Fruit fly (Drosophila melanogaster) whole organism, prepupa: ENCODE measurements around the gene CG12224.
A peak's percentile ranks its signal among the peaks of the same experiment; 100 is the strongest.

ENCODE experiments used
- CG10669 ChIP-seq: fragments of 200-800 bp; sonication (Bioruptor generic); optimal IDR thresholded peaks from 3 replicates; lab custom pipeline; 2018; ENCODE audit warnings: missing biosample characterization, mild to moderate bottlenecking, missing genetic modification characterization, moderate library complexity
- CG11294 ChIP-seq: fragments of 200-800 bp; sonication (Bioruptor generic); IDR thresholded peaks from 2 replicates; pipeline ENCODE4 v1.3.6; 2022; ENCODE audit warnings: missing biosample characterization, missing genetic modification characterization
- CG11902 ChIP-seq: fragments of 200-800 bp; sonication (Bioruptor generic); optimal IDR thresholded peaks from 3 replicates; lab custom pipeline; 2016; ENCODE audit warnings: missing biosample characterization, missing genetic modification characterization
- CG1621 ChIP-seq: fragments of 200-800 bp; sonication (Bioruptor generic); optimal IDR thresholded peaks from 3 replicates; lab custom pipeline; 2018; ENCODE audit warnings: missing biosample characterization, mild to moderate bottlenecking, missing genetic modification characterization
- CG16779 ChIP-seq: fragments of 200-800 bp; sonication (Bioruptor generic); optimal IDR thresholded peaks from 3 replicates; lab custom pipeline; 2017; ENCODE audit warnings: missing biosample characterization, mild to moderate bottlenecking, missing genetic modification characterization
- CG3032 ChIP-seq: fragments of 200-800 bp; optimal IDR thresholded peaks from 2 replicates; lab custom pipeline; 2019; ENCODE audit warnings: missing biosample characterization, mild to moderate bottlenecking, missing genetic modification characterization, moderate library complexity
- CG31627 ChIP-seq: fragments of 200-800 bp; sonication (Bioruptor generic); optimal IDR thresholded peaks from 3 replicates; lab custom pipeline; 2016; ENCODE audit warnings: missing biosample characterization, missing genetic modification characterization
- CG32006 ChIP-seq: fragments of 200-800 bp; sonication (Bioruptor generic); optimal IDR thresholded peaks from 3 replicates; lab custom pipeline; 2017; ENCODE audit warnings: missing biosample characterization, mild to moderate bottlenecking, missing genetic modification characterization
- CG34406 ChIP-seq: fragments of 200-800 bp; sonication (Bioruptor generic); optimal IDR thresholded peaks from 3 replicates; lab custom pipeline; 2016; ENCODE audit warnings: missing biosample characterization, missing genetic modification characterization
- CG3919 ChIP-seq: fragments of 200-800 bp; sonication (Bioruptor generic); optimal IDR thresholded peaks from 3 replicates; lab custom pipeline; 2016; ENCODE audit warnings: missing biosample characterization, missing genetic modification characterization
- CG4318 ChIP-seq: fragments of 200-800 bp; sonication (Bioruptor generic); optimal IDR thresholded peaks from 3 replicates; lab custom pipeline; 2017; ENCODE audit warnings: missing biosample characterization, mild to moderate bottlenecking, missing genetic modification characterization
- CG6163 ChIP-seq: fragments of 200-800 bp; sonication (Bioruptor generic); IDR thresholded peaks from 3 replicates; pipeline ENCODE4 v1.3.6; 2022; ENCODE audit warnings: missing biosample characterization, missing genetic modification characterization
- CG6276 ChIP-seq: fragments of 200-800 bp; sonication (Bioruptor generic); optimal IDR thresholded peaks from 2 replicates; lab custom pipeline; 2017; ENCODE audit warnings: missing biosample characterization, mild to moderate bottlenecking, missing genetic modification characterization
- CG6792 ChIP-seq: fragments of 200-800 bp; sonication (Bioruptor generic); optimal IDR thresholded peaks from 3 replicates; lab custom pipeline; 2016; ENCODE audit warnings: missing biosample characterization, missing genetic modification characterization
- CG6854 ChIP-seq: fragments of 200-800 bp; sonication (Bioruptor generic); optimal IDR thresholded peaks from 2 replicates; lab custom pipeline; 2017; ENCODE audit warnings: missing biosample characterization, mild to moderate bottlenecking, missing genetic modification characterization
- CG7368 ChIP-seq: fragments of 200-800 bp; sonication (Bioruptor generic); optimal IDR thresholded peaks from 3 replicates; lab custom pipeline; 2016; ENCODE audit warnings: missing biosample characterization, missing genetic modification characterization
- CG8119 ChIP-seq: fragments of 200-800 bp; sonication (Bioruptor generic); IDR thresholded peaks from 3 replicates; pipeline ENCODE4 v1.3.6; 2022; ENCODE audit warnings: missing biosample characterization, missing genetic modification characterization
- CG8319 ChIP-seq: fragments of 200-800 bp; sonication (Bioruptor generic); optimal IDR thresholded peaks from 3 replicates; lab custom pipeline; 2016; ENCODE audit warnings: missing biosample characterization, missing genetic modification characterization
- CG9139 ChIP-seq: fragments of 200-800 bp; sonication (Bioruptor generic); optimal IDR thresholded peaks from 3 replicates; lab custom pipeline; 2017; ENCODE audit warnings: missing biosample characterization, mild to moderate bottlenecking, missing genetic modification characterization
- Eip75B ChIP-seq: fragments of 200-800 bp; sonication (Bioruptor generic); optimal IDR thresholded peaks from 3 replicates; lab custom pipeline; 2016; ENCODE audit warnings: missing biosample characterization, missing genetic modification characterization
- Eip93F ChIP-seq: fragments of 200-800 bp; sonication (Bioruptor generic); optimal IDR thresholded peaks from 2 replicates; lab custom pipeline; 2016; ENCODE audit warnings: missing biosample characterization, mild to moderate bottlenecking, missing genetic modification characterization
- Ets21C ChIP-seq: fragments of 200-800 bp; sonication (Bioruptor generic); optimal IDR thresholded peaks from 3 replicates; lab custom pipeline; 2016; ENCODE audit warnings: missing biosample characterization, missing genetic modification characterization
- Hr38 ChIP-seq: sonication (Bioruptor generic); optimal IDR thresholded peaks from 2 replicates; lab custom pipeline; 2016; ENCODE audit warnings: missing biosample characterization, missing genetic modification characterization
- Hr39 ChIP-seq: fragments of 200-800 bp; sonication (Bioruptor generic); optimal IDR thresholded peaks from 2 replicates; lab custom pipeline; 2016; ENCODE audit warnings: missing biosample characterization, missing genetic modification characterization
- Hr4 ChIP-seq: fragments of 200-800 bp; sonication (Bioruptor generic); optimal IDR thresholded peaks from 3 replicates; lab custom pipeline; 2016; ENCODE audit warnings: missing biosample characterization, missing genetic modification characterization
- OdsH ChIP-seq: fragments of 200-800 bp; sonication (Bioruptor generic); optimal IDR thresholded peaks from 3 replicates; lab custom pipeline; 2016; ENCODE audit warnings: missing biosample characterization, missing genetic modification characterization
- Smox ChIP-seq: fragments of 200-800 bp; sonication (Bioruptor generic); optimal IDR thresholded peaks from 3 replicates; lab custom pipeline; 2016; ENCODE audit warnings: missing biosample characterization, missing genetic modification characterization
- Sox102F ChIP-seq: fragments of 200-800 bp; sonication (Bioruptor generic); optimal IDR thresholded peaks from 2 replicates; lab custom pipeline; 2016; ENCODE audit warnings: missing biosample characterization, mild to moderate bottlenecking, missing genetic modification characterization
- Sox14 ChIP-seq: fragments of 200-800 bp; sonication (Bioruptor generic); optimal IDR thresholded peaks from 3 replicates; lab custom pipeline; 2016; ENCODE audit warnings: missing biosample characterization, missing genetic modification characterization
- Sox15 ChIP-seq: fragments of 200-800 bp; sonication (Bioruptor generic); optimal IDR thresholded peaks from 3 replicates; lab custom pipeline; 2016; ENCODE audit warnings: missing biosample characterization, missing genetic modification characterization
- achi ChIP-seq: fragments of 200-800 bp; sonication (Bioruptor generic); optimal IDR thresholded peaks from 3 replicates; lab custom pipeline; 2016; ENCODE audit warnings: missing biosample characterization, missing genetic modification characterization
- acj6 ChIP-seq: fragments of 200-800 bp; sonication (Bioruptor generic); optimal IDR thresholded peaks from 3 replicates; lab custom pipeline; 2016; ENCODE audit warnings: missing biosample characterization, missing genetic modification characterization
- cyc ChIP-seq: fragments of 200-800 bp; sonication (Bioruptor generic); optimal IDR thresholded peaks from 3 replicates; lab custom pipeline; 2016; ENCODE audit warnings: missing biosample characterization, missing genetic modification characterization
- dsx ChIP-seq: fragments of 200-800 bp; optimal IDR thresholded peaks from 3 replicates; lab custom pipeline; 2019; ENCODE audit warnings: missing biosample characterization, mild to moderate bottlenecking, missing genetic modification characterization, moderate library complexity; ENCODE audit not compliant: poor library complexity, severe bottlenecking
- esn ChIP-seq: fragments of 200-800 bp; sonication (Bioruptor generic); optimal IDR thresholded peaks from 2 replicates; lab custom pipeline; 2016; ENCODE audit warnings: missing biosample characterization, mild to moderate bottlenecking, missing genetic modification characterization, moderate library complexity
- fd59A ChIP-seq: fragments of 200-800 bp; sonication (Bioruptor generic); optimal IDR thresholded peaks from 2 replicates; lab custom pipeline; 2017; ENCODE audit warnings: missing biosample characterization, mild to moderate bottlenecking, missing genetic modification characterization, missing genetic modification reagents
- fd85E ChIP-seq: fragments of 200-800 bp; sonication (Bioruptor generic); optimal IDR thresholded peaks from 3 replicates; lab custom pipeline; 2016; ENCODE audit warnings: missing biosample characterization, missing genetic modification characterization
- fkh ChIP-seq: fragments of 200-800 bp; sonication (Bioruptor generic); optimal IDR thresholded peaks from 3 replicates; lab custom pipeline; 2017; ENCODE audit warnings: missing biosample characterization, mild to moderate bottlenecking, missing genetic modification characterization, moderate library complexity
- pdm3 ChIP-seq: fragments of 200-800 bp; sonication (Bioruptor generic); optimal IDR thresholded peaks from 3 replicates; lab custom pipeline; 2016; ENCODE audit warnings: missing biosample characterization, missing genetic modification characterization
- salr ChIP-seq, 2 experiments: fragments of 200-800 bp; sonication (Bioruptor generic); optimal IDR thresholded peaks; 3 replicates each; lab custom pipeline; 2016 to 2018; ENCODE audit warnings: missing biosample characterization in 2 of 2, missing genetic modification characterization in 2 of 2, mild to moderate bottlenecking in 1 of 2
- ss ChIP-seq, 2 experiments: fragments of 200-800 bp; sonication (Bioruptor generic); optimal IDR thresholded peaks; 2 replicates in 1 of 2; 3 replicates in 1 of 2; lab custom pipeline; 2017 to 2018; ENCODE audit warnings: mild to moderate bottlenecking in 2 of 2, missing biosample characterization in 2 of 2, missing genetic modification characterization in 2 of 2, moderate library complexity in 1 of 2
- svp ChIP-seq: fragments of 200-800 bp; sonication (Bioruptor generic); peaks from one replicate; lab custom pipeline; 2016; ENCODE audit warnings: missing biosample characterization, missing genetic modification characterization
- topi ChIP-seq: fragments of 200-800 bp; sonication (Bioruptor generic); optimal IDR thresholded peaks from 3 replicates; lab custom pipeline; 2016; ENCODE audit warnings: missing biosample characterization, missing genetic modification characterization
- vri ChIP-seq: fragments of 200-800 bp; sonication (Bioruptor generic); optimal IDR thresholded peaks from 3 replicates; lab custom pipeline; 2016; ENCODE audit warnings: missing biosample characterization, mild to moderate bottlenecking, missing genetic modification characterization

Gene CG12224

DNA sequence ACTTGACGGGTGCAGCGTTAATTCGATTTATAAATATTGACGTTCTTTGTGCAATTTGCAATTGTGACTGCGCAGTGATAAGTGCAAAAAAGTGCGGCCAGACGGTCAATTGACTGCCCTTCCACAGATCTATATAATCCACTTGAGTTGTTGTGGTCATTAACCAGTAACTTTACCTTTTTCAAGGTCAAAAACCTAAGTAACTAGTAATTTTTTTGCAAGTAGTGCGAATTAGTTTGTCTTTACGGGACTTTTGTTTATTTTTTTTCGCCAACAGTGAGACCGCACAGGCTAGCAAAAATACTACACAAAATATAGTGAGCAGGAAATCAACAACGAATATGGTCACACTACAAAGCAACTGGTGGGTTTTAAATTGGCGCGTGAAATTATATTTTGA lies 7.2 kb downstream of the CG12224 start, which contains the start of gene Tango9 (continued):
- TF ChIP-seq salr (GFP tag; optimal IDR thresholded peaks at IDR 0.05; lab: Kevin White, UChicago) (no peak), CG31627 (GFP tag; lab: Kevin White, UChicago) (peak; percentile 59), fd59A (GFP tag; lab: Kevin White, UChicago) (no peak), Sox102F (GFP tag; lab: Kevin White, UChicago) (peak; percentile 37), Smox (GFP tag; lab: Kevin White, UChicago) (no peak), Sox14 (peak; percentile 80), CG4318 (GFP tag; lab: Kevin White, UChicago) (no peak), CG32006 (GFP tag; lab: Kevin White, UChicago) (no peak), CG8319 (GFP tag; lab: Kevin White, UChicago) (no peak), vri (GFP tag; lab: Kevin White, UChicago) (peak; percentile 29), Hr4 (GFP tag; lab: Kevin White, UChicago) (peak; percentile 6), pdm3 (GFP tag; lab: Kevin White, UChicago) (peak; percentile 31), CG11294 (GFP tag; lab: Robert Waterston, UW) (no peak), topi (peak; percentile 55), Eip75B (GFP tag; lab: Kevin White, UChicago) (peak; percentile 43), fd85E (GFP tag; lab: Kevin White, UChicago) (no peak), CG3032 (tag; lab: Kevin White, UChicago) (peak; percentile 21), CG6163 (GFP tag; lab: Robert Waterston, UW) (peak; percentile 63; the same call in 2 of the 3 replicates), CG7368 (GFP tag; lab: Kevin White, UChicago) (peak; percentile 38), Sox15 (GFP tag; lab: Kevin White, UChicago) (no peak), Ets21C (no peak), CG6276 (GFP tag; lab: Kevin White, UChicago) (no peak)

DNA sequence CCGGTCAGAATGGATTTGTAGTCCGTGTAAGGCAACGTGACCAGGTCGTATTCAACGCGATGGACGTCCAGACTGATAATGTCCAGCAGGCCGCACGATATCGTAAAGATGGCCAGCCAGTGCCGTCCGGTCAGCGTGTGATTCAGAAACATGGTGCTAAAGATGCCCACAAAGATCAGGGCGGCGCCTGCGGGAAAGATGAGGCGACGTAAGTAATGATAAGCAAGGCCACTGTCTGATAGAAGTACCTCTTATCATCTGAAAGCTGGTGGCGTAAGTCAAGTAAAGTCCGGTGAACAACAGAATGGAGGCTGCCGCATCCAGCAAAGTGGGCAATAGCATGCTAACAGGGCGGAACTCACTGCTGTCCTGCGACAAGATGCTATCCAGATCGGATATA lies 8.0 kb downstream of the CG12224 start:
- TF ChIP-seq acj6 (GFP tag; lab: Kevin White, UChicago) (no peak), vri (GFP tag; lab: Kevin White, UChicago) (no peak), Sox14 (no peak), cyc (GFP tag; lab: Kevin White, UChicago) (no peak), CG6854 (GFP tag; lab: Kevin White, UChicago) (no peak), ss (GFP tag; optimal IDR thresholded peaks at IDR 0.05; lab: Kevin White, UChicago) (no peak), svp (peak; percentile 97)
- TF ChIP-seq, all 60 proteins: peak for 1

DNA sequence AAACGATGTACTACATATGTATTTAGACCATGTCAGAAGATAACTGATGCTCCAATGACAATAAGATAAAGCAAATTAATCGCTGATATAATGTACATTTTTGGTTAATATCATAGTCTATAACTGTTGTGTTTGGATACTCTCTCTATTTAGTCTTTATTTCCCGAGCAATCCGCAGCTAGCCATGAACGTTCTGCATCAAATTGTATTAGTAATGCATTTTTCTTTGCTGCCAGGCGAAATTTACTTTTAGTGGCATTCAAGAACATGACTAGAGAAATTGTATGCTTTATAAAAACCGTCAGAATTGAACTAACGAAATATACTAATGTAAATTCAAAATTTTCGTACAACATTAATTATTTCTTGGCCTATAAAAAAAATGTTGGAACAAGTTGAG lies 10.5 kb downstream of the CG12224 start, which contains the start of gene GC2:
Gene GC2, plus strand, starts transcription at position 301 of the 400 bp plus-strand sequence.
- TF ChIP-seq OdsH (GFP tag; lab: Kevin White, UChicago) (no peak), CG8119 (GFP tag; lab: Robert Waterston, UW) (no peak)

DNA sequence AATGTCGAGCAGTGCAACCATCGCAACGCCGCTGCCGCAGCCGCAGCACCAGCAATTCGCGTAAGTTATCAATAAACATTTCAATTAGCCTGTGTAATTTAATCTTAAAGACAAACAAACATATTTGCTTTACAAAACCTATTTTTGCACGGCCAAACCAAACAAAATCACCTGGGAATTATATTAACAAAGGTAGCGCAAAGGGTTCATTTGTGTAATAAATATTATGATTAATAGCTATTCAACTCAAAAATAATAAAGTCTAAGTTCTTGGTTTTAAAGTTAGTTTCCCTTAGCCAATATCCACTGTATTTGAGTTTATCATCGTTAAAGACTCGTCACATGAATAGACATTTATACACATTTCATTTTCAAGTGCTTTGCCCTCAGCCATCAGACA lies 12.6 kb downstream of the CG12224 start:
- TF ChIP-seq Hr39 (no peak), CG34406 (GFP tag; lab: Kevin White, UChicago) (no peak), Hr38 (GFP tag; lab: Kevin White, UChicago) (no peak), fkh (GFP tag; lab: Kevin White, UChicago) (no peak), CG7368 (GFP tag; lab: Kevin White, UChicago) (no peak), Smox (GFP tag; lab: Kevin White, UChicago) (no peak), ss (GFP tag; optimal IDR thresholded peaks at IDR 0.05; lab: Kevin White, UChicago) (no peak), dsx (GFP tag; lab: Kevin White, UChicago) (no peak), achi (GFP tag; lab: Kevin White, UChicago) (peak; percentile 36), fd85E (GFP tag; lab: Kevin White, UChicago) (no peak), CG6276 (GFP tag; lab: Kevin White, UChicago) (peak; percentile 70), Eip75B (GFP tag; lab: Kevin White, UChicago) (no peak), acj6 (GFP tag; lab: Kevin White, UChicago) (peak; percentile 44), CG1621 (tag; lab: Kevin White, UChicago) (no peak), Sox14 (peak; percentile 35), CG11294 (GFP tag; lab: Robert Waterston, UW) (no peak), CG4318 (GFP tag; lab: Kevin White, UChicago) (no peak), CG11902 (GFP tag; lab: Kevin White, UChicago) (no peak), CG16779 (tag; lab: Kevin White, UChicago) (no peak), CG10669 (GFP tag; lab: Kevin White, UChicago) (peak; percentile 9), pdm3 (GFP tag; lab: Kevin White, UChicago) (no peak), vri (GFP tag; lab: Kevin White, UChicago) (no peak), CG3919 (GFP tag; lab: Kevin White, UChicago) (peak; percentile 8), Ets21C (no peak), Eip93F (GFP tag; lab: Kevin White, UChicago) (no peak), CG6792 (GFP tag; lab: Kevin White, UChicago) (no peak), CG9139 (GFP tag; lab: Kevin White, UChicago) (no peak), esn (GFP tag; lab: Kevin White, UChicago) (no peak)
